Fruit fly (Drosophila melanogaster) whole organism, embryonic: ENCODE results near the gene COX7AL2.

Experiments
- Aef1 ChIP-seq: fragments of 200-800 bp; sonication (Bioruptor generic); IDR thresholded peaks from 3 replicates; pipeline ENCODE4 v1.3.6; 2022; ENCODE audit warnings: missing biosample characterization, missing genetic modification characterization
- CG11504 ChIP-seq: fragments of 200-800 bp; sonication (Bioruptor generic); optimal IDR thresholded peaks from 3 replicates; lab custom pipeline; 2019; ENCODE audit warnings: missing biosample characterization, mild to moderate bottlenecking, missing genetic modification characterization, moderate library complexity
- CG11695 ChIP-seq: fragments of 200-800 bp; sonication (Bioruptor generic); IDR thresholded peaks from 3 replicates; pipeline ENCODE4 v1.3.6; 2022; ENCODE audit warnings: missing biosample characterization, missing genetic modification characterization
- CG12299 ChIP-seq: fragments of 200-800 bp; sonication (Bioruptor generic); optimal IDR thresholded peaks from 2 replicates; lab custom pipeline; 2018; ENCODE audit warnings: missing biosample characterization, mild to moderate bottlenecking, missing genetic modification characterization
- CG1233 ChIP-seq: fragments of 200-800 bp; sonication (Bioruptor generic); optimal IDR thresholded peaks from 4 replicates; lab custom pipeline; 2018; ENCODE audit warnings: missing biosample characterization, mild to moderate bottlenecking, missing genetic modification characterization
- CG12942 ChIP-seq: fragments of 200-800 bp; sonication (Bioruptor generic); optimal IDR thresholded peaks from 3 replicates; lab custom pipeline; 2016; ENCODE audit warnings: missing biosample characterization, missing genetic modification characterization
- CG13123 ChIP-seq: fragments of 200-800 bp; sonication (Bioruptor generic); optimal IDR thresholded peaks from 2 replicates; lab custom pipeline; 2016; ENCODE audit warnings: missing biosample characterization, missing genetic modification characterization
- CG13894 ChIP-seq: fragments of 200-800 bp; sonication (Bioruptor generic); optimal IDR thresholded peaks from 3 replicates; lab custom pipeline; 2018; ENCODE audit warnings: missing biosample characterization, mild to moderate bottlenecking, missing genetic modification characterization, moderate library complexity
- CG16815 ChIP-seq: fragments of 200-800 bp; sonication (Bioruptor generic); optimal IDR thresholded peaks from 3 replicates; lab custom pipeline; 2017; ENCODE audit warnings: missing biosample characterization, mild to moderate bottlenecking, missing genetic modification characterization
- CG30403 ChIP-seq: fragments of 200-800 bp; sonication (Bioruptor generic); optimal IDR thresholded peaks from 3 replicates; lab custom pipeline; 2016; ENCODE audit warnings: missing biosample characterization, missing genetic modification characterization
- CG32772 ChIP-seq: fragments of 200-800 bp; sonication (Bioruptor generic); IDR thresholded peaks from 2 replicates; pipeline ENCODE4 v1.3.6; 2022; ENCODE audit warnings: missing biosample characterization, missing genetic modification characterization
- CG3281 ChIP-seq: fragments of 200-800 bp; sonication (Bioruptor generic); optimal IDR thresholded peaks from 3 replicates; lab custom pipeline; 2017; ENCODE audit warnings: missing biosample characterization, mild to moderate bottlenecking, missing genetic modification characterization
- CG33213 ChIP-seq: fragments of 200-800 bp; sonication (Bioruptor generic); optimal IDR thresholded peaks from 3 replicates; lab custom pipeline; 2016; ENCODE audit warnings: missing biosample characterization, missing genetic modification characterization
- CG34224 ChIP-seq: fragments of 200-800 bp; sonication (Bioruptor generic); IDR thresholded peaks from 3 replicates; pipeline ENCODE4 v1.3.6; 2022; ENCODE audit warnings: missing biosample characterization, missing genetic modification characterization; ENCODE audit not compliant: partially characterized antibody
- CG34376 ChIP-seq: fragments of 200-800 bp; sonication (Bioruptor generic); optimal IDR thresholded peaks from 2 replicates; lab custom pipeline; 2018; ENCODE audit warnings: missing biosample characterization, mild to moderate bottlenecking, missing genetic modification characterization
- CG4617 ChIP-seq: fragments of 200-800 bp; sonication (Bioruptor generic); optimal IDR thresholded peaks from 3 replicates; lab custom pipeline; 2016; ENCODE audit warnings: missing biosample characterization, missing genetic modification characterization, borderline replicate concordance
- CG5953 ChIP-seq: fragments of 200-800 bp; sonication (Bioruptor generic); IDR thresholded peaks from 2 replicates; pipeline ENCODE4 v1.3.6; 2022; ENCODE audit warnings: missing biosample characterization, missing genetic modification characterization
- CG6689 ChIP-seq: fragments of 200-800 bp; sonication (Bioruptor generic); IDR thresholded peaks from 2 replicates; pipeline ENCODE4 v1.3.6; 2022; ENCODE audit warnings: missing biosample characterization, missing genetic modification characterization
- CG7928 ChIP-seq: fragments of 200-800 bp; sonication (Bioruptor generic); optimal IDR thresholded peaks from 2 replicates; lab custom pipeline; 2017; ENCODE audit warnings: missing biosample characterization, mild to moderate bottlenecking, missing genetic modification characterization
- CG7987 ChIP-seq: fragments of 200-800 bp; sonication (Bioruptor generic); optimal IDR thresholded peaks from 2 replicates; lab custom pipeline; 2018; ENCODE audit warnings: missing biosample characterization, mild to moderate bottlenecking, missing genetic modification characterization, moderate library complexity
- CHES-1-like ChIP-seq: fragments of 200-800 bp; sonication (Bioruptor generic); optimal IDR thresholded peaks from 2 replicates; lab custom pipeline; 2016; ENCODE audit warnings: missing biosample characterization, missing genetic modification characterization
- CkIIα-i1 ChIP-seq: fragments of 200-800 bp; sonication (Bioruptor generic); IDR thresholded peaks from 2 replicates; pipeline ENCODE4 v1.3.6; 2022; ENCODE audit warnings: missing biosample characterization, missing genetic modification characterization
- CoRest ChIP-seq: fragments of 200-800 bp; sonication (Bioruptor generic); optimal IDR thresholded peaks from 3 replicates; lab custom pipeline; 2018; ENCODE audit warnings: missing biosample characterization, mild to moderate bottlenecking, missing genetic modification characterization, moderate library complexity
- Dip3 ChIP-seq: fragments of 200-800 bp; sonication (Bioruptor generic); optimal IDR thresholded peaks from 3 replicates; lab custom pipeline; 2016; ENCODE audit warnings: missing biosample characterization, missing genetic modification characterization
- Doc2 ChIP-seq: fragments of 200-800 bp; sonication (Bioruptor generic); IDR thresholded peaks from 2 replicates; pipeline ENCODE4 v1.3.6; 2022; ENCODE audit warnings: missing biosample characterization, missing genetic modification characterization
- Gsc ChIP-seq: fragments of 200-800 bp; sonication (Bioruptor generic); IDR thresholded peaks from 2 replicates; pipeline ENCODE4 v1.3.6; 2022; ENCODE audit warnings: missing biosample characterization, missing genetic modification characterization
- HmgD ChIP-seq: fragments of 200-800 bp; sonication (Bioruptor generic); optimal IDR thresholded peaks from 3 replicates; lab custom pipeline; 2016; ENCODE audit warnings: missing biosample characterization, missing genetic modification characterization
- Hr3 ChIP-seq: fragments of 200-800 bp; sonication (Bioruptor generic); optimal IDR thresholded peaks from 3 replicates; lab custom pipeline; 2016; ENCODE audit warnings: missing biosample characterization, missing genetic modification characterization
- MTF-1 ChIP-seq: fragments of 200-800 bp; sonication (Bioruptor generic); optimal IDR thresholded peaks from 2 replicates; lab custom pipeline; 2018; ENCODE audit warnings: missing biosample characterization, mild to moderate bottlenecking, missing genetic modification characterization, borderline replicate concordance
- NfI ChIP-seq: fragments of 200-800 bp; sonication (Bioruptor generic); optimal IDR thresholded peaks from 3 replicates; lab custom pipeline; 2018; ENCODE audit warnings: missing biosample characterization, mild to moderate bottlenecking, missing genetic modification characterization, moderate library complexity
- Oaz ChIP-seq: fragments of 200-800 bp; sonication (Bioruptor generic); IDR thresholded peaks from 2 replicates; pipeline ENCODE4 v1.3.6; 2022; ENCODE audit warnings: missing biosample characterization, missing genetic modification characterization
- al ChIP-seq: fragments of 200-800 bp; sonication (Bioruptor generic); IDR thresholded peaks from 2 replicates; pipeline ENCODE4 v1.3.6; 2022; ENCODE audit warnings: missing biosample characterization, missing genetic modification characterization
- caup ChIP-seq: fragments of 200-800 bp; sonication (Bioruptor generic); optimal IDR thresholded peaks from 3 replicates; lab custom pipeline; 2017; ENCODE audit warnings: missing biosample characterization, mild to moderate bottlenecking, missing genetic modification characterization, moderate library complexity; ENCODE audit not compliant: severe bottlenecking
- cwo ChIP-seq: fragments of 200-800 bp; sonication (Bioruptor generic); optimal IDR thresholded peaks from 3 replicates; lab custom pipeline; 2017; ENCODE audit warnings: missing biosample characterization, missing genetic modification characterization, mild to moderate bottlenecking, moderate library complexity, missing genetic modification reagents
- da ChIP-seq: fragments of 200-800 bp; sonication (Bioruptor generic); optimal IDR thresholded peaks from 2 replicates; lab custom pipeline; 2016; ENCODE audit warnings: missing biosample characterization, missing genetic modification characterization
- fd96Cb ChIP-seq: fragments of 200-800 bp; sonication (Bioruptor generic); optimal IDR thresholded peaks from 2 replicates; lab custom pipeline; 2018; ENCODE audit warnings: missing biosample characterization, mild to moderate bottlenecking, missing genetic modification characterization, moderate library complexity
- grau ChIP-seq: fragments of 200-800 bp; optimal IDR thresholded peaks from 3 replicates; lab custom pipeline; 2019; ENCODE audit warnings: missing biosample characterization, mild to moderate bottlenecking, missing genetic modification characterization, moderate library complexity
- knrl ChIP-seq: fragments of 200-800 bp; sonication (Bioruptor generic); IDR thresholded peaks from 3 replicates; pipeline ENCODE4 v1.3.6; 2022; ENCODE audit warnings: missing biosample characterization, missing genetic modification characterization; ENCODE audit not compliant: partially characterized antibody
- lola ChIP-seq, 3 experiments: fragments of >200 bp in 2 of 3; fragments of 200-800 bp in 1 of 3; sonication (Bioruptor generic) in 1 of 3; optimal IDR thresholded peaks; 2 replicates each; lab custom pipeline; 2017 to 2019; ENCODE audit warnings: missing biosample characterization in 3 of 3, missing genetic modification characterization in 3 of 3, mild to moderate bottlenecking in 1 of 3, moderate library complexity in 1 of 3
- nerfin-1 ChIP-seq: fragments of 200-800 bp; sonication (Bioruptor generic); optimal IDR thresholded peaks from 3 replicates; lab custom pipeline; 2019; ENCODE audit warnings: missing biosample characterization, mild to moderate bottlenecking, missing genetic modification characterization, moderate library complexity
- phol ChIP-seq: fragments of 200-800 bp; sonication (Bioruptor generic); optimal IDR thresholded peaks from 3 replicates; lab custom pipeline; 2018; ENCODE audit warnings: missing biosample characterization, mild to moderate bottlenecking, missing genetic modification characterization, moderate library complexity
- prd ChIP-seq, 3 experiments: fragments of >200 bp in 2 of 3; fragments of 200-800 bp in 1 of 3; sonication (Bioruptor generic) in 1 of 3; optimal IDR thresholded peaks in 2 of 3; IDR thresholded peaks in 1 of 3; 2 replicates in 2 of 3; 3 replicates in 1 of 3; pipeline versions ENCODE4 v1.3.6 to Lab custom; 2017 to 2022; ENCODE audit warnings: missing biosample characterization in 1 of 3, missing genetic modification characterization in 1 of 3
- pzg ChIP-seq: fragments of 200-800 bp; sonication (Bioruptor generic); optimal IDR thresholded peaks from 3 replicates; lab custom pipeline; 2018; ENCODE audit warnings: missing biosample characterization, mild to moderate bottlenecking, missing genetic modification characterization, moderate library complexity
- run ChIP-seq: fragments of 200-800 bp; sonication (Bioruptor generic); optimal IDR thresholded peaks from 3 replicates; lab custom pipeline; 2018; ENCODE audit warnings: missing biosample characterization, mild to moderate bottlenecking, missing genetic modification characterization
- slbo ChIP-seq: fragments of 200-800 bp; sonication (Bioruptor generic); IDR thresholded peaks from 2 replicates; pipeline ENCODE4 v1.3.6; 2022; ENCODE audit warnings: missing biosample characterization, missing genetic modification characterization
- slp2 ChIP-seq: fragments of 200-800 bp; sonication (Bioruptor generic); optimal IDR thresholded peaks from 2 replicates; lab custom pipeline; 2016; ENCODE audit warnings: missing biosample characterization, missing genetic modification characterization
- stwl ChIP-seq: fragments of 200-800 bp; sonication (Bioruptor generic); optimal IDR thresholded peaks from 3 replicates; lab custom pipeline; 2018; ENCODE audit warnings: missing biosample characterization, mild to moderate bottlenecking, missing genetic modification characterization, moderate library complexity
- unc-4 ChIP-seq: fragments of 200-800 bp; sonication (Bioruptor generic); IDR thresholded peaks from 2 replicates; pipeline ENCODE4 v1.3.6; 2022; ENCODE audit warnings: missing biosample characterization, missing genetic modification characterization; ENCODE audit not compliant: partially characterized antibody

COX7AL2 gene

DNA sequence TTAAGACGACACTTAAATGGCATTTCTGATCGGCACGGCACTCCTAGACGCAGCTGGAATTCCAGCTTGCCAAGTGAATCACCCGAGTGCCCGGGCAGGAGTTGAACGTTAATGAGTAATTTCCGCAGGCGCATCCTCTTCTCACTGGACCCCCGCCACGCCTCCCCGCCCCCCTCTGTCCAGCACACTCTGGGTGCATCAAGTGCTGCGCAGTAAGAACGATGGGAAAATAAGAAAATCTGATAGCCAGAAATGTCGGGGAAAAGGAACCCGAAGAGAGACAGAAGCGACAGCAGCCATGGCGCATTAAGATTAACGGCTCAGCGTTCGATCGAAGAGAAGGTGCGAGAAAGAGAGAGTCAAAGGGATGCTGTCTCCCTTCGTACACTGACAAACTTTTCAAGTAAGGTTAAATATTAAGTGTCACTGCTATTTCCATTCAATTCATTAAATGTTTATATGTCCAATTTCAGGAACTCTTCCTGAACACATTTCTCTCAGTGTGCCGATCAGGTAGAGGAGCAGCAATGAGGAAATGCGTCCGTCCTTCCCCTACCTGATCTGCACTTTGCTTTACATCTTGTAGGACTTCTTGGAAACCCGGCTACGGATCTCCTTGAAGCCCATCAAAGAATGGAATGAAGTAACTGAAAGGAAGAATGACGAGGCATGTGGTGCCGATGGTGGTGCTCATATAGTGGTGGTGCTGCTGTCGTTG, 33.0 kb downstream of the COX7AL2 start (continued):
- TF ChIP-seq NfI (no peak), prd (optimal IDR thresholded peaks at IDR 0.05; lab: Kevin White, UChicago) (no peak), prd (GFP tag; IDR thresholded peaks at IDR 0.05; lab: Robert Waterston, UW) (peak; percentile 96), slbo (GFP tag; lab: Robert Waterston, UW) (no peak), fd96Cb (tag; lab: Kevin White, UChicago) (peak; percentile 55), CG12299 (tag; lab: Kevin White, UChicago) (no peak), Oaz (GFP tag; lab: Robert Waterston, UW) (no peak), Dip3 (GFP tag; lab: Kevin White, UChicago) (no peak), Hr3 (peak; percentile 37), HmgD (GFP tag; lab: Kevin White, UChicago) (peak; percentile 11), CG33213 (GFP tag; lab: Kevin White, UChicago) (peak; percentile 42), nerfin-1 (tag; lab: Kevin White, UChicago) (peak; percentile 57), CkIIα-i1 (GFP tag; lab: Robert Waterston, UW) (no peak), MTF-1 (GFP tag; lab: Kevin White, UChicago) (no peak), CG7928 (GFP tag; lab: Kevin White, UChicago) (no peak), run (tag; lab: Kevin White, UChicago) (no peak), knrl (no peak), pzg (GFP tag; lab: Kevin White, UChicago) (no peak), CHES-1-like (GFP tag; lab: Kevin White, UChicago) (peak; percentile 21), CG4617 (GFP tag; lab: Kevin White, UChicago) (peak; percentile 5), CG34376 (GFP tag; lab: Kevin White, UChicago) (no peak), CG32772 (GFP tag; lab: Robert Waterston, UW) (peak; percentile 49; the same call in 1 of the 2 replicates), slp2 (GFP tag; lab: Kevin White, UChicago) (peak; percentile 41), al (GFP tag; lab: Robert Waterston, UW) (no peak), Gsc (GFP tag; lab: Robert Waterston, UW) (no peak), cwo (GFP tag; lab: Kevin White, UChicago) (no peak), Aef1 (GFP tag; lab: Robert Waterston, UW) (no peak), CG11695 (GFP tag; lab: Robert Waterston, UW) (0 out of 3 replicates have a peak, but pooled peaks have one; percentile 12), CG12942 (GFP tag; lab: Kevin White, UChicago) (peak; percentile 44), da (no peak), caup (GFP tag; lab: Kevin White, UChicago) (no peak), grau (peak; percentile 67), CG5953 (GFP tag; lab: Robert Waterston, UW) (no peak), lola (GFP tag; optimal IDR thresholded peaks at IDR 0.05; lab: Kevin White, UChicago) (peak in 1 of 3 experiments; percentile 90), phol (tag; lab: Kevin White, UChicago) (peak; percentile 80), CG11504 (tag; lab: Kevin White, UChicago) (peak; percentile 44), CG34224 (no peak), CG30403 (peak; percentile 58), stwl (tag; lab: Kevin White, UChicago) (no peak), CG7987 (no peak), CG16815 (GFP tag; lab: Kevin White, UChicago) (peak; percentile 77), CG13894 (tag; lab: Kevin White, UChicago) (no peak), Doc2 (no peak), CG13123 (peak; percentile 34), unc-4 (GFP tag; lab: Robert Waterston, UW) (no peak), CG6689 (peak; percentile 74), CG1233 (GFP tag; lab: Kevin White, UChicago) (peak; percentile 43), CoRest (peak; percentile 63), CG3281 (no peak)
